Fruit fly (Drosophila melanogaster) whole organism, pupa: ENCODE data around the gene CG31223.

Experiments used
- CG14655 ChIP-seq: fragments of 200-800 bp; sonication (Bioruptor generic); optimal IDR thresholded peaks from 3 replicates; lab custom pipeline; 2017; ENCODE audit warnings: mild to moderate bottlenecking, missing biosample characterization, missing genetic modification reagents, missing genetic modification characterization
- CG15710 ChIP-seq: fragments of 200-800 bp; sonication (Bioruptor generic); optimal IDR thresholded peaks from 2 replicates; lab custom pipeline; 2018; ENCODE audit warnings: missing biosample characterization, mild to moderate bottlenecking, missing genetic modification characterization, moderate library complexity
- CG17806 ChIP-seq: fragments of 200-800 bp; sonication (Bioruptor generic); optimal IDR thresholded peaks from 2 replicates; lab custom pipeline; 2018; ENCODE audit warnings: missing biosample characterization, mild to moderate bottlenecking, missing genetic modification characterization, moderate library complexity
- D1 ChIP-seq: fragments of 200-800 bp; sonication (Bioruptor generic); optimal IDR thresholded peaks from 2 replicates; lab custom pipeline; 2018; ENCODE audit warnings: missing biosample characterization, mild to moderate bottlenecking, missing genetic modification characterization, moderate library complexity
- EcR ChIP-seq: fragments of 200-800 bp; sonication (Bioruptor generic); optimal IDR thresholded peaks from 3 replicates; lab custom pipeline; 2019; ENCODE audit warnings: missing biosample characterization, missing genetic modification characterization, mild to moderate bottlenecking, moderate library complexity, missing genetic modification reagents
- Snoo ChIP-seq: fragments of 200-800 bp; sonication (Bioruptor generic); optimal IDR thresholded peaks from 3 replicates; lab custom pipeline; 2017; ENCODE audit warnings: missing biosample characterization, mild to moderate bottlenecking, missing genetic modification characterization, inconsistent platforms
- gl ChIP-seq: fragments of 200-800 bp; sonication (Bioruptor generic); optimal IDR thresholded peaks from 2 replicates; lab custom pipeline; 2018; ENCODE audit warnings: missing biosample characterization, mild to moderate bottlenecking, missing genetic modification characterization

- TF ChIP-seq CG15710 (tag; lab: Kevin White, UChicago), result no peak
- no peak for TF ChIP-seq Snoo (tag; lab: Kevin White, UChicago)
- no peak for TF ChIP-seq D1
- TF ChIP-seq gl (tag; lab: Kevin White, UChicago), result no peak
- TF ChIP-seq CG17806 (tag; lab: Kevin White, UChicago), result no peak
- no peak for TF ChIP-seq EcR (GFP tag; lab: Kevin White, UChicago)
- TF ChIP-seq CG14655 (GFP tag; lab: Kevin White, UChicago), result no peak
These were observed 12.7 kb upstream of the CG31223 start for dm6 chr3R:20818237-20818636.
